Fruit fly (Drosophila melanogaster) whole organism, embryonic: ENCODE results near the gene Fer2.

Source experiments
- Blimp-1 ChIP-seq: fragments of 200-800 bp; sonication (Bioruptor generic); optimal IDR thresholded peaks from 3 replicates; lab custom pipeline; 2018; ENCODE audit warnings: missing biosample characterization, missing genetic modification characterization, mild to moderate bottlenecking, moderate library complexity, missing genetic modification reagents
- CG10267 ChIP-seq: fragments of 200-800 bp; sonication (Bioruptor generic); optimal IDR thresholded peaks from 2 replicates; lab custom pipeline; 2018; ENCODE audit warnings: missing biosample characterization, mild to moderate bottlenecking, missing genetic modification characterization, moderate library complexity
- CG14441 ChIP-seq: fragments of 200-800 bp; sonication (Bioruptor generic); IDR thresholded peaks from 2 replicates; pipeline ENCODE4 v1.3.6; 2022; ENCODE audit warnings: missing biosample characterization, missing genetic modification characterization
- CG15073 ChIP-seq: fragments of 200-800 bp; sonication (Bioruptor generic); optimal IDR thresholded peaks from 2 replicates; lab custom pipeline; 2016; ENCODE audit warnings: missing biosample characterization, missing genetic modification characterization
- CG15514 ChIP-seq: fragments of 200-800 bp; sonication (Bioruptor generic); optimal IDR thresholded peaks from 3 replicates; lab custom pipeline; 2017; ENCODE audit warnings: missing biosample characterization, missing genetic modification characterization, mild to moderate bottlenecking, moderate library complexity, missing genetic modification reagents
- CG16813 ChIP-seq: fragments of 200-800 bp; sonication (Bioruptor generic); IDR thresholded peaks from 3 replicates; pipeline ENCODE4 v1.3.6; 2022; ENCODE audit warnings: missing biosample characterization, missing genetic modification characterization; ENCODE audit not compliant: partially characterized antibody
- CG1792 ChIP-seq: fragments of 200-800 bp; sonication (Bioruptor generic); optimal IDR thresholded peaks from 2 replicates; lab custom pipeline; 2016; ENCODE audit warnings: missing biosample characterization, missing genetic modification characterization
- CG32532 ChIP-seq: fragments of 200-800 bp; sonication (Bioruptor generic); IDR thresholded peaks from 2 replicates; pipeline ENCODE4 v1.3.6; 2022; ENCODE audit warnings: missing biosample characterization, missing genetic modification characterization
- CG3847 ChIP-seq: fragments of 200-800 bp; sonication (Bioruptor generic); IDR thresholded peaks from 2 replicates; pipeline ENCODE4 v1.3.6; 2022; ENCODE audit warnings: missing biosample characterization, missing genetic modification characterization
- CG8478 ChIP-seq: fragments of >200 bp; optimal IDR thresholded peaks from 2 replicates; lab custom pipeline; 2018
- CoRest ChIP-seq: fragments of 200-800 bp; sonication (Bioruptor generic); optimal IDR thresholded peaks from 3 replicates; lab custom pipeline; 2018; ENCODE audit warnings: missing biosample characterization, mild to moderate bottlenecking, missing genetic modification characterization, moderate library complexity
- D19B ChIP-seq: fragments of 200-800 bp; sonication (Bioruptor generic); optimal IDR thresholded peaks from 2 replicates; lab custom pipeline; 2017; ENCODE audit warnings: missing biosample characterization, mild to moderate bottlenecking, missing genetic modification characterization
- Doc2 ChIP-seq: fragments of 200-800 bp; sonication (Bioruptor generic); IDR thresholded peaks from 2 replicates; pipeline ENCODE4 v1.3.6; 2022; ENCODE audit warnings: missing biosample characterization, missing genetic modification characterization
- Doc3 ChIP-seq: fragments of 200-800 bp; sonication (Bioruptor generic); IDR thresholded peaks from 3 replicates; pipeline ENCODE4 v1.3.6; 2022; ENCODE audit warnings: missing biosample characterization, missing genetic modification characterization; ENCODE audit not compliant: partially characterized antibody
- E2f2 ChIP-seq: fragments of 200-800 bp; sonication (Bioruptor generic); IDR thresholded peaks from 2 replicates; pipeline ENCODE4 v1.3.6; 2022; ENCODE audit warnings: missing biosample characterization, missing genetic modification characterization
- Eip74EF ChIP-seq, 2 experiments: fragments of 200-800 bp in 1 of 2; fragments of >200 bp in 1 of 2; sonication (Bioruptor generic) in 1 of 2; optimal IDR thresholded peaks; 2 replicates each; lab custom pipeline; 2017 to 2019; ENCODE audit warnings: missing biosample characterization in 2 of 2, missing genetic modification characterization in 2 of 2, mild to moderate bottlenecking in 1 of 2, moderate library complexity in 1 of 2
- Ets65A ChIP-seq: fragments of 200-800 bp; sonication (Bioruptor generic); peaks from one replicate; lab custom pipeline; 2016; ENCODE audit warnings: missing biosample characterization, missing genetic modification characterization
- MTF-1 ChIP-seq: fragments of 200-800 bp; sonication (Bioruptor generic); optimal IDR thresholded peaks from 2 replicates; lab custom pipeline; 2018; ENCODE audit warnings: missing biosample characterization, mild to moderate bottlenecking, missing genetic modification characterization, borderline replicate concordance
- Mad ChIP-seq: fragments of 200-800 bp; sonication (Bioruptor generic); optimal IDR thresholded peaks from 2 replicates; lab custom pipeline; 2016; ENCODE audit warnings: missing biosample characterization, missing genetic modification characterization
- Med ChIP-seq: fragments of 200-800 bp; sonication (Bioruptor generic); peaks from one replicate; lab custom pipeline; 2016; ENCODE audit warnings: missing biosample characterization, missing genetic modification characterization, mild to moderate bottlenecking, inconsistent platforms, moderate library complexity
- Myb ChIP-seq: fragments of 200-800 bp; sonication (Bioruptor generic); optimal IDR thresholded peaks from 2 replicates; lab custom pipeline; 2016; ENCODE audit warnings: missing biosample characterization, missing genetic modification characterization
- NC2α ChIP-seq: fragments of 200-800 bp; sonication (Bioruptor generic); optimal IDR thresholded peaks from 2 replicates; lab custom pipeline; 2016; ENCODE audit warnings: missing biosample characterization, missing genetic modification characterization
- NC2β ChIP-seq: fragments of 200-800 bp; sonication (Bioruptor generic); optimal IDR thresholded peaks from 2 replicates; lab custom pipeline; 2016; ENCODE audit warnings: missing biosample characterization, missing genetic modification characterization
- Taf1 ChIP-seq: fragments of 200-800 bp; sonication (Bioruptor generic); IDR thresholded peaks from 2 replicates; pipeline ENCODE4 v1.3.6; 2022; ENCODE audit warnings: missing biosample characterization, missing genetic modification characterization
- ap ChIP-seq: fragments of 200-800 bp; sonication (Bioruptor generic); IDR thresholded peaks from 2 replicates; pipeline ENCODE4 v1.3.6; 2022; ENCODE audit warnings: missing biosample characterization, missing genetic modification characterization
- cas ChIP-seq: fragments of 200-800 bp; sonication (Bioruptor generic); IDR thresholded peaks from 2 replicates; pipeline ENCODE4 v1.3.6; 2022; ENCODE audit warnings: missing biosample characterization, missing genetic modification characterization
- cato ChIP-seq: fragments of 200-800 bp; sonication (Bioruptor generic); optimal IDR thresholded peaks from 2 replicates; lab custom pipeline; 2016; ENCODE audit warnings: missing biosample characterization, missing genetic modification characterization, borderline replicate concordance
- chinmo ChIP-seq: fragments of 200-800 bp; sonication (Bioruptor generic); IDR thresholded peaks from 4 replicates; pipeline ENCODE4 v1.3.6; 2022; ENCODE audit warnings: missing biosample characterization, missing genetic modification characterization; ENCODE audit not compliant: partially characterized antibody
- crol ChIP-seq: fragments of 200-800 bp; sonication (Bioruptor generic); IDR thresholded peaks from 2 replicates; pipeline ENCODE4 v1.3.6; 2022; ENCODE audit warnings: missing biosample characterization, missing genetic modification characterization
- cwo ChIP-seq: fragments of 200-800 bp; sonication (Bioruptor generic); optimal IDR thresholded peaks from 3 replicates; lab custom pipeline; 2017; ENCODE audit warnings: missing biosample characterization, missing genetic modification characterization, mild to moderate bottlenecking, moderate library complexity, missing genetic modification reagents
- da ChIP-seq: fragments of 200-800 bp; sonication (Bioruptor generic); optimal IDR thresholded peaks from 2 replicates; lab custom pipeline; 2016; ENCODE audit warnings: missing biosample characterization, missing genetic modification characterization
- dati ChIP-seq: fragments of 200-800 bp; sonication (Bioruptor generic); IDR thresholded peaks from 2 replicates; pipeline ENCODE4 v1.3.6; 2022; ENCODE audit warnings: missing biosample characterization, missing genetic modification characterization
- exex ChIP-seq: fragments of 200-800 bp; sonication (Bioruptor generic); optimal IDR thresholded peaks from 4 replicates; lab custom pipeline; 2018; ENCODE audit warnings: missing biosample characterization, mild to moderate bottlenecking, missing genetic modification characterization, moderate library complexity
- fd64A ChIP-seq: fragments of 200-800 bp; sonication (Bioruptor generic); optimal IDR thresholded peaks from 3 replicates; lab custom pipeline; 2018; ENCODE audit warnings: missing biosample characterization, mild to moderate bottlenecking, missing genetic modification characterization
- jing ChIP-seq: fragments of 200-800 bp; sonication (Bioruptor generic); optimal IDR thresholded peaks from 2 replicates; lab custom pipeline; 2018; ENCODE audit warnings: missing biosample characterization, mild to moderate bottlenecking, missing genetic modification characterization
- jumu ChIP-seq: fragments of 200-800 bp; sonication (Bioruptor generic); optimal IDR thresholded peaks from 3 replicates; lab custom pipeline; 2016; ENCODE audit warnings: missing biosample characterization, missing genetic modification characterization
- ken ChIP-seq: fragments of 200-800 bp; sonication (Bioruptor generic); IDR thresholded peaks from 3 replicates; pipeline ENCODE4 v1.3.6; 2022; ENCODE audit warnings: missing biosample characterization, missing genetic modification characterization
- luna ChIP-seq: fragments of 200-800 bp; sonication (Bioruptor generic); optimal IDR thresholded peaks from 2 replicates; lab custom pipeline; 2016; ENCODE audit warnings: missing biosample characterization, missing genetic modification characterization
- mam ChIP-seq: fragments of 200-800 bp; sonication (Bioruptor generic); optimal IDR thresholded peaks from 3 replicates; lab custom pipeline; 2016; ENCODE audit warnings: missing biosample characterization, missing genetic modification characterization
- otp ChIP-seq: fragments of 200-800 bp; sonication (Bioruptor generic); IDR thresholded peaks from 3 replicates; pipeline ENCODE4, ENCODE4 v1.3.6; 2022; ENCODE audit warnings: missing biosample characterization, missing genetic modification characterization
- pita ChIP-seq: fragments of 200-800 bp; sonication (Bioruptor generic); optimal IDR thresholded peaks from 2 replicates; lab custom pipeline; 2017; ENCODE audit warnings: missing biosample characterization, mild to moderate bottlenecking, missing genetic modification characterization
- pzg ChIP-seq: fragments of 200-800 bp; sonication (Bioruptor generic); optimal IDR thresholded peaks from 3 replicates; lab custom pipeline; 2018; ENCODE audit warnings: missing biosample characterization, mild to moderate bottlenecking, missing genetic modification characterization, moderate library complexity
- slbo ChIP-seq: fragments of 200-800 bp; sonication (Bioruptor generic); IDR thresholded peaks from 2 replicates; pipeline ENCODE4 v1.3.6; 2022; ENCODE audit warnings: missing biosample characterization, missing genetic modification characterization
- tna ChIP-seq: fragments of 200-800 bp; sonication (Bioruptor generic); IDR thresholded peaks from 2 replicates; pipeline ENCODE4 v1.3.6; 2022; ENCODE audit warnings: missing biosample characterization, missing genetic modification characterization; ENCODE audit not compliant: partially characterized antibody
- z ChIP-seq: fragments of 200-800 bp; sonication (Bioruptor generic); IDR thresholded peaks from 3 replicates; pipeline ENCODE4 v1.3.6; 2022; ENCODE audit warnings: missing biosample characterization, missing genetic modification characterization

Fer2 gene

dm6 chr3R:16180476-16181070, 29.5 kb upstream of the Fer2 start, which contains the start of gene CG8927 (continued):
- TF ChIP-seq pita (GFP tag; lab: Kevin White, UChicago) (peak; percentile 57), Taf1 (GFP tag; lab: Robert Waterston, UW) (no peak), CG14441 (GFP tag; lab: Robert Waterston, UW) (no peak), Myb (peak; percentile 93), da (GFP tag; lab: Kevin White, UChicago) (no peak), cwo (GFP tag; lab: Kevin White, UChicago) (no peak), E2f2 (GFP tag; lab: Robert Waterston, UW) (peak; percentile 82), Eip74EF (GFP tag; optimal IDR thresholded peaks at IDR 0.05; lab: Kevin White, UChicago) (no peak), Doc3 (GFP tag; lab: Robert Waterston, UW) (no peak), CG3847 (GFP tag; lab: Robert Waterston, UW) (0 out of 2 replicates have a peak, but pooled peaks have one; percentile 16), Ets65A (peak; percentile 70), cato (no peak), CG15073 (no peak), CG1792 (GFP tag; lab: Kevin White, UChicago) (no peak), luna (GFP tag; lab: Kevin White, UChicago) (no peak), jing (GFP tag; lab: Kevin White, UChicago) (no peak), Doc2 (GFP tag; lab: Robert Waterston, UW) (no peak), fd64A (GFP tag; lab: Kevin White, UChicago) (no peak), z (GFP tag; lab: Robert Waterston, UW) (no peak), NC2α (no peak), jumu (GFP tag; lab: Kevin White, UChicago) (no peak), pzg (GFP tag; lab: Kevin White, UChicago) (peak; percentile 44), CG15514 (GFP tag; lab: Kevin White, UChicago) (peak; percentile 17), mam (GFP tag; lab: Kevin White, UChicago) (no peak), CG10267 (tag; lab: Kevin White, UChicago) (no peak), CG32532 (GFP tag; lab: Robert Waterston, UW) (no peak; the same call in 1 of the 2 replicates), otp (GFP tag; lab: Robert Waterston, UW) (no peak), chinmo (0 out of 4 replicates have a peak, but pooled peaks have one; percentile 27), dati (no peak), ap (GFP tag; lab: Robert Waterston, UW) (no peak), D19B (no peak), slbo (GFP tag; lab: Robert Waterston, UW) (no peak), exex (no peak), Mad (GFP tag; lab: Kevin White, UChicago) (no peak), CoRest (tag; lab: Kevin White, UChicago) (no peak), MTF-1 (no peak), ken (GFP tag; lab: Robert Waterston, UW) (no peak), cas (no peak), crol (GFP tag; lab: Robert Waterston, UW) (no peak)
- TF ChIP-seq, all 482 proteins: peak for 27

- no peak for TF ChIP-seq Med (GFP tag; lab: Kevin White, UChicago)
- TF ChIP-seq tna (GFP tag; lab: Robert Waterston, UW): no peak
- TF ChIP-seq Blimp-1 (GFP tag; lab: Kevin White, UChicago): peak; percentile 64
- TF ChIP-seq CG16813 (GFP tag; lab: Robert Waterston, UW): no peak
- peak; percentile 66 for TF ChIP-seq CG8478 (lab: Kevin White, UChicago)
- no peak for TF ChIP-seq NC2β
These were observed 25.4 kb upstream of the Fer2 start for dm6 chr3R:16176526-16176925.
